Fruit fly (Drosophila melanogaster) whole organism, embryonic: ENCODE results near the gene Tpr2.

Experiments used
- Atf6 ChIP-seq: fragments of 200-800 bp; sonication (Bioruptor generic); IDR thresholded peaks from 2 replicates; pipeline ENCODE4 v1.3.6; 2022; ENCODE audit warnings: missing biosample characterization, missing genetic modification characterization
- CG15601 ChIP-seq: fragments of 200-800 bp; sonication (Bioruptor generic); optimal IDR thresholded peaks from 3 replicates; lab custom pipeline; 2019; ENCODE audit warnings: missing biosample characterization, mild to moderate bottlenecking, missing genetic modification characterization, moderate library complexity
- CG17568 ChIP-seq: fragments of 200-800 bp; sonication (Bioruptor generic); optimal IDR thresholded peaks from 2 replicates; lab custom pipeline; 2018; ENCODE audit warnings: missing biosample characterization, mild to moderate bottlenecking, missing genetic modification characterization, moderate library complexity
- CG4854 ChIP-seq: fragments of 200-800 bp; sonication (Bioruptor generic); optimal IDR thresholded peaks from 2 replicates; lab custom pipeline; 2016; ENCODE audit warnings: missing biosample characterization, missing genetic modification characterization, inconsistent platforms
- Optix ChIP-seq: fragments of 200-800 bp; sonication (Bioruptor generic); IDR thresholded peaks from 3 replicates; pipeline ENCODE4 v1.3.6; 2022; ENCODE audit warnings: missing biosample characterization, missing genetic modification characterization
- Sox102F ChIP-seq: fragments of 200-800 bp; sonication (Bioruptor generic); optimal IDR thresholded peaks from 2 replicates; lab custom pipeline; 2018; ENCODE audit warnings: missing biosample characterization, mild to moderate bottlenecking, missing genetic modification characterization, moderate library complexity
- Ssrp ChIP-seq: fragments of 200-800 bp; sonication (Bioruptor generic); optimal IDR thresholded peaks from 2 replicates; lab custom pipeline; 2018; ENCODE audit warnings: missing biosample characterization, mild to moderate bottlenecking, missing genetic modification characterization, moderate library complexity
- dm ChIP-seq: fragments of 200-800 bp; sonication (Bioruptor generic); optimal IDR thresholded peaks from 3 replicates; lab custom pipeline; 2016; ENCODE audit warnings: missing biosample characterization, missing genetic modification characterization
- hb ChIP-seq: fragments of 200-800 bp; sonication (Bioruptor generic); IDR thresholded peaks from 3 replicates; pipeline ENCODE4 v1.3.6; 2022; ENCODE audit warnings: missing biosample characterization, missing genetic modification characterization; ENCODE audit not compliant: partially characterized antibody
- sc ChIP-seq, 3 experiments: fragments of >200 bp in 2 of 3; fragments of 200-800 bp in 1 of 3; sonication (Bioruptor generic) in 1 of 3; optimal IDR thresholded peaks; 2 replicates in 2 of 3; 3 replicates in 1 of 3; lab custom pipeline; 2017; ENCODE audit warnings: mild to moderate bottlenecking in 1 of 3, missing biosample characterization in 1 of 3, missing genetic modification characterization in 1 of 3, missing genetic modification reagents in 1 of 3

DNA sequence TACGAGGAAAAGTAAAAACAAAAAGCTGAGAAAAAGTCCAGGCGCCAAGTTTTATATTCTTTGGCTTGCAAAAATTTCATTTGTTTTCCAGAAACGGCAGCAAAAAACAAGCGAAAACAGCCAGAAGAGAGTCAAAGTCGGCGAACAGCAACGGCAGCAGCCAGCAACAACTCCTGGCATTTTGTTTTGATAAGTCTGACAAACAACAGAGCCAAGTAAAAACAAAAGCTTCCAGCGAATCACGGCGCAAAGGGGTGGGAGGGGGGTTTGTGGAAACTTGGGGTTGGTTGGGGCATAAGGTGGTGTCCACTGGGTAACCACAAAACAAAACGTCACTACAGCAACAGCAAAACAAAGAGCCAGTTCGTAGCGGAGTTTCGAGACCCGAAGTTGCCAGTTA, 33.8 kb downstream of the Tpr2 start:
- no peak for TF ChIP-seq Optix (GFP tag; lab: Robert Waterston, UW)
- TF ChIP-seq CG17568 (GFP tag; lab: Kevin White, UChicago), result no peak
- TF ChIP-seq CG4854 (GFP tag; lab: Kevin White, UChicago), result no peak
- TF ChIP-seq sc (optimal IDR thresholded peaks at IDR 0.05; lab: Kevin White, UChicago), result no peak
- no peak for TF ChIP-seq sc (GFP tag; optimal IDR thresholded peaks at IDR 0.05; lab: Kevin White, UChicago)
- TF ChIP-seq hb (GFP tag; lab: Robert Waterston, UW), result no peak
- no peak for TF ChIP-seq Atf6 (GFP tag; lab: Robert Waterston, UW)
- TF ChIP-seq Sox102F (GFP tag; lab: Kevin White, UChicago), result no peak
- no peak for TF ChIP-seq CG15601 (tag; lab: Kevin White, UChicago)
- no peak for TF ChIP-seq Ssrp (tag; lab: Kevin White, UChicago)
- TF ChIP-seq dm, result no peak
